Worm (Caenorhabditis elegans) whole organism, young adult: ENCODE measurements around the gene act-1.

Experiments
- F23B12.7 ChIP-seq: sonication (generic microtip); optimal IDR thresholded peaks from 2 replicates; lab custom pipeline; 2017; ENCODE audit warnings: missing genetic modification characterization, mild to moderate bottlenecking, missing compliant biosample characterization, antibody characterized with exemption, moderate library complexity; ENCODE audit not compliant: insufficient read depth
- F37B4.10 ChIP-seq: fragments of 200-800 bp; sonication (Bioruptor generic); IDR thresholded peaks from 2 replicates; pipeline ENCODE4 v1.3.6; 2022; ENCODE audit warnings: missing genetic modification characterization, missing compliant biosample characterization
- F52B5.7 ChIP-seq: sonication (generic microtip); optimal IDR thresholded peaks from 2 replicates; lab custom pipeline; 2016; ENCODE audit warnings: mild to moderate bottlenecking, missing genetic modification characterization, missing compliant biosample characterization
- K11D2.4 ChIP-seq: fragments of 200-800 bp; sonication (Bioruptor generic); IDR thresholded peaks from 2 replicates; pipeline ENCODE4 v1.3.6; 2022; ENCODE audit warnings: missing genetic modification reagents, missing genetic modification characterization, missing compliant biosample characterization
- T07F8.4 ChIP-seq: sonication (generic microtip); optimal IDR thresholded peaks from 2 replicates; lab custom pipeline; 2016; ENCODE audit warnings: mild to moderate bottlenecking, missing genetic modification characterization, moderate library complexity, missing compliant biosample characterization
- T26A5.8 ChIP-seq: sonication (generic microtip); optimal IDR thresholded peaks from 2 replicates; lab custom pipeline; 2016; ENCODE audit warnings: missing genetic modification characterization, missing compliant biosample characterization
- Y67H2A.10 ChIP-seq: fragments of 200-800 bp; sonication (Bioruptor generic); conservative IDR thresholded peaks from 2 replicates; pipeline ENCODE4 v1.3.6; 2022; ENCODE audit warnings: missing genetic modification reagents, missing genetic modification characterization, missing compliant biosample characterization
- bed-2 ChIP-seq: fragments of 200-800 bp; sonication (Bioruptor generic); IDR thresholded peaks from 2 replicates; pipeline ENCODE4 v1.3.6; 2022; ENCODE audit warnings: missing genetic modification reagents, missing genetic modification characterization, missing compliant biosample characterization
- cebp-1 ChIP-seq, 2 experiments: fragments of 200-800 bp in 1 of 2; sonication (Bioruptor generic) in 1 of 2; sonication (generic microtip) in 1 of 2; IDR thresholded peaks in 1 of 2; optimal IDR thresholded peaks in 1 of 2; 2 replicates each; pipeline versions ENCODE4 v1.3.6 to Lab custom; 2017 to 2022; ENCODE audit warnings: missing compliant biosample characterization in 2 of 2, missing genetic modification characterization in 2 of 2, mild to moderate bottlenecking in 1 of 2, missing genetic modification reagents in 1 of 2, moderate library complexity in 1 of 2
- ceh-27 ChIP-seq: fragments of 200-800 bp; sonication (Bioruptor generic); optimal IDR thresholded peaks from 2 replicates; lab custom pipeline; 2018; ENCODE audit warnings: mild to moderate bottlenecking, missing genetic modification characterization, moderate library complexity, missing compliant biosample characterization
- ceh-91 ChIP-seq: fragments of 200-800 bp; sonication (Bioruptor generic); IDR thresholded peaks from 2 replicates; pipeline ENCODE4 v1.3.6; 2022; ENCODE audit warnings: missing genetic modification reagents, missing genetic modification characterization, missing compliant biosample characterization
- chd-7 ChIP-seq: sonication (generic microtip); optimal IDR thresholded peaks from 2 replicates; lab custom pipeline; 2016; ENCODE audit warnings: mild to moderate bottlenecking, missing genetic modification characterization, moderate library complexity, missing compliant biosample characterization
- dpff-1 ChIP-seq: sonication (generic microtip); optimal IDR thresholded peaks from 2 replicates; lab custom pipeline; 2017; ENCODE audit warnings: mild to moderate bottlenecking, missing genetic modification characterization, missing compliant biosample characterization
- dpl-1 ChIP-seq: fragments of 150-350 bp; optimal IDR thresholded peaks from 2 replicates; lab custom pipeline; 2014; ENCODE audit warnings: missing biosample characterization, missing genetic modification reagents, missing genetic modification characterization
- hlh-26 ChIP-seq: fragments of 200-800 bp; sonication (Bioruptor generic); conservative IDR thresholded peaks from 2 replicates; pipeline ENCODE4 v1.3.6; 2022; ENCODE audit warnings: missing genetic modification reagents, missing genetic modification characterization, missing compliant biosample characterization
- hsf-1 ChIP-seq: fragments of 200-800 bp; sonication (Bioruptor generic); IDR thresholded peaks from 2 replicates; pipeline ENCODE4 v1.3.6; 2022; ENCODE audit warnings: missing genetic modification reagents, missing genetic modification characterization, missing compliant biosample characterization
- lag-1 ChIP-seq: fragments of 200-800 bp; sonication (Bioruptor generic); IDR thresholded peaks from 2 replicates; pipeline ENCODE4 v1.3.6; 2022; ENCODE audit warnings: missing genetic modification reagents, missing genetic modification characterization, missing compliant biosample characterization
- let-526 ChIP-seq: fragments of 200-800 bp; sonication (Bioruptor generic); IDR thresholded peaks from 2 replicates; pipeline ENCODE4 v1.3.6; 2022; ENCODE audit warnings: missing genetic modification reagents, missing genetic modification characterization, missing compliant biosample characterization
- lin-40 ChIP-seq: sonication (generic microtip); optimal IDR thresholded peaks from 2 replicates; lab custom pipeline; 2016; ENCODE audit warnings: missing genetic modification characterization, mild to moderate bottlenecking, missing compliant biosample characterization, missing genotype, missing genetic modification reagents
- lir-1 ChIP-seq: fragments of 200-800 bp; sonication (Bioruptor generic); conservative IDR thresholded peaks from 2 replicates; pipeline ENCODE4 v1.3.6; 2022; ENCODE audit warnings: missing genetic modification reagents, missing genetic modification characterization, missing compliant biosample characterization
- lsl-1 ChIP-seq: fragments of 200-800 bp; sonication (Bioruptor generic); optimal IDR thresholded peaks from 2 replicates; lab custom pipeline; 2018; ENCODE audit warnings: mild to moderate bottlenecking, missing genetic modification characterization, moderate library complexity, missing compliant biosample characterization
- lsy-27 ChIP-seq: sonication (generic microtip); optimal IDR thresholded peaks from 2 replicates; lab custom pipeline; 2017; ENCODE audit warnings: missing genetic modification characterization, mild to moderate bottlenecking, missing compliant biosample characterization, antibody characterized with exemption, missing genotype, borderline replicate concordance; ENCODE audit not compliant: insufficient read depth
- madf-10 ChIP-seq: sonication (generic microtip); optimal IDR thresholded peaks from 2 replicates; lab custom pipeline; 2016; ENCODE audit warnings: mild to moderate bottlenecking, missing genetic modification characterization, missing compliant biosample characterization
- madf-6 ChIP-seq: fragments of 200-800 bp; sonication (Bioruptor generic); IDR thresholded peaks from 2 replicates; pipeline ENCODE4 v1.3.6; 2022; ENCODE audit warnings: missing genetic modification reagents, missing genetic modification characterization, missing compliant biosample characterization
- madf-8 ChIP-seq: fragments of 200-800 bp; sonication (Bioruptor generic); conservative IDR thresholded peaks from 2 replicates; pipeline ENCODE4 v1.3.6; 2022; ENCODE audit warnings: missing genetic modification reagents, missing genetic modification characterization, missing compliant biosample characterization
- mxl-1 ChIP-seq: sonication (generic microtip); optimal IDR thresholded peaks from 2 replicates; lab custom pipeline; 2016; ENCODE audit warnings: missing genetic modification characterization, missing compliant biosample characterization
- nhr-179 ChIP-seq: sonication (generic microtip); optimal IDR thresholded peaks from 2 replicates; lab custom pipeline; 2016; ENCODE audit warnings: mild to moderate bottlenecking, missing genetic modification characterization, missing compliant biosample characterization
- nhr-80 ChIP-seq: sonication (generic microtip); optimal IDR thresholded peaks from 2 replicates; lab custom pipeline; 2016; ENCODE audit warnings: missing genetic modification characterization, missing compliant biosample characterization
- nhr-90 ChIP-seq: sonication (generic microtip); optimal IDR thresholded peaks from 2 replicates; lab custom pipeline; 2016; ENCODE audit warnings: missing genotype, mild to moderate bottlenecking, missing genetic modification characterization, missing compliant biosample characterization
- pha-4 ChIP-seq: fragments of 150-350 bp; sonication (generic microtip); optimal IDR thresholded peaks from 2 replicates; lab custom pipeline; 2014; ENCODE audit warnings: missing biosample characterization, missing genetic modification reagents, missing genetic modification characterization
- sdz-38 ChIP-seq: sonication (generic microtip); optimal IDR thresholded peaks from 2 replicates; lab custom pipeline; 2016; ENCODE audit warnings: missing genotype, missing genetic modification characterization, missing compliant biosample characterization
- snpc-3.4 ChIP-seq: sonication (generic microtip); optimal IDR thresholded peaks from 2 replicates; lab custom pipeline; 2017; ENCODE audit warnings: missing genetic modification characterization, mild to moderate bottlenecking, missing compliant biosample characterization, antibody characterized with exemption, moderate library complexity, missing genotype, missing genetic modification reagents
- somi-1 ChIP-seq: fragments of 200-800 bp; sonication (Bioruptor generic); optimal IDR thresholded peaks from 2 replicates; lab custom pipeline; 2018; ENCODE audit warnings: mild to moderate bottlenecking, missing genetic modification characterization, missing compliant biosample characterization
- unc-62 ChIP-seq: fragments of 150-350 bp; optimal IDR thresholded peaks from 2 replicates; lab custom pipeline; 2014; ENCODE audit warnings: missing biosample characterization, missing genetic modification reagents, missing genetic modification characterization
- ztf-28 ChIP-seq: fragments of 200-800 bp; sonication (Bioruptor generic); IDR thresholded peaks from 2 replicates; pipeline ENCODE4 v1.3.6; 2022; ENCODE audit warnings: missing genetic modification reagents, missing genetic modification characterization, missing compliant biosample characterization

Gene act-1

DNA sequence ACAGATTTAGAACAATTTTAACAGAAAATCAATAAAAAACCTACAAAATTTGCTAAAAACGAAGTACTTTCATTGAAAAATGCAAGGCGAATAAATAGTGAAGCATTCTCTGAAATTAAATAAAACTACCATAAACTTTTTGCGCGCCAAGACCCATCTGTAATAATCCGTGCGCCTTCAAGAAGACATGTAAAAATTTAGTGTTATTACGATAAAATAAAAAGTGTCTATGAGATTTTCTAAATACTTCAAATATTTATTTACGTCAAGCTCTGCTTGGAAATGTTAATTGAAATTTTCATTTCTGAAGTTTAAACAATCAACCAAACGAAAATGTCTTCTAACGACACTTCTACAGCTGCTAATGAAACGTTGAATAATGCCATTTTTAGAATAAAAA is 40.8 kb upstream of the act-1 start, which contains the start of gene C45B11.9:
Gene C45B11.9 (plus strand): TSS at position 301 of the 400 bp plus-strand sequence.
- TF ChIP-seq dpl-1 (GFP tag; lab: Kevin White, UChicago) (no peak), lsy-27 (tag; lab: Kevin White, UChicago) (no peak), dpff-1 (tag; lab: Kevin White, UChicago) (no peak), F23B12.7 (tag; lab: Kevin White, UChicago) (no peak), ceh-27 (GFP tag; lab: Kevin White, UChicago) (no peak), sdz-38 (tag; lab: Kevin White, UChicago) (no peak), let-526 (GFP tag; lab: Robert Waterston, UW) (no peak), madf-10 (tag; lab: Kevin White, UChicago) (no peak), mxl-1 (no peak), lir-1 (GFP tag; lab: Robert Waterston, UW) (no peak), snpc-3.4 (tag; lab: Kevin White, UChicago) (no peak)
- TF ChIP-seq, all 124 proteins: peak for 0

DNA sequence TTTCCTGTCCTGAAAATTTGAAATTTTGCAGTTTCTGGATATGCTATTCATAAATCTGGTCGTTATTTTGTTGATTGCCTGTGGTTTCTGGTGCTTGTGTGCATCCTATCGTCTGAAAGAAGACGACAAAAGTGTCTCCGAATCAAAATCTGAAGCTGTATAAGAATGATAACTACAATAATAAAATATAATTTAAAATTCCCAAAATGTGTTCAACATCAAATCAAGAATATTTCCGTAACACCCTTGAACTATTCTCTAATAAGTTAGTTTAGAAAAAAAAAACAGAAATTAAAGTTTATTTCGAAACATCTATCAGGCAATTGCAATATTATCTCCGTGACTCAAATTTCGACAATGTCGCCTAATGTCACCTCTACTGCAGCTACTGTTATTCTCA is 40.4 kb upstream of the act-1 start, which contains the start of gene C45B11.8:
Gene C45B11.8 (plus strand): TSS at position 301 of the 400 bp plus-strand sequence.
- no peak for TF ChIP-seq lin-40

DNA sequence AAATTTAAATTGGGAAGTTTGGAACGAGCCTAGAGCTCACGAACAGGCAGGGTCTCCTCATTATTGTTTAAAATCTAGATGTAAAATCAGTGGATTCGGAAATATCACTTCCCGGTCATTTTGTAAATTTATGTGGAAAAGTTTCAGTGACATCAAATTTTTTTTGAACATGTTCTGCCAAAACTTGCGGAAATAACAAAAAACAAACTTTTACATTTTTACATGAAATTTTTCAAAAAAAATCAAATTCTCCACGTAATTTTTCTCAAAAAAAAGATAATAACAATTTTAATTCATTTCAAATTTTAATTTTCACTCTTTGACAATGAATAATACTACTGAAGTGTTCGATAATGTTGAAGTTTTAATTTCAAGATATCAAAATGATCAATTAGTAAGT is 39.4 kb upstream of the act-1 start, which contains the start of gene C45B11.5:
Gene C45B11.5 (plus strand): TSS at position 301 of the 400 bp plus-strand sequence.
- TF ChIP-seq hlh-26 (no peak), T07F8.4 (no peak), pha-4 (tag; lab: Kevin White, UChicago) (no peak), nhr-179 (tag; lab: Kevin White, UChicago) (no peak), hsf-1 (no peak), F52B5.7 (no peak), K11D2.4 (GFP tag; lab: Robert Waterston, UW) (no peak), F37B4.10 (GFP tag; lab: Robert Waterston, UW) (no peak), madf-6 (GFP tag; lab: Robert Waterston, UW) (no peak), T26A5.8 (tag; lab: Kevin White, UChicago) (no peak), nhr-90 (tag; lab: Kevin White, UChicago) (no peak), chd-7 (tag; lab: Kevin White, UChicago) (no peak), bed-2 (GFP tag; lab: Robert Waterston, UW) (no peak)

DNA sequence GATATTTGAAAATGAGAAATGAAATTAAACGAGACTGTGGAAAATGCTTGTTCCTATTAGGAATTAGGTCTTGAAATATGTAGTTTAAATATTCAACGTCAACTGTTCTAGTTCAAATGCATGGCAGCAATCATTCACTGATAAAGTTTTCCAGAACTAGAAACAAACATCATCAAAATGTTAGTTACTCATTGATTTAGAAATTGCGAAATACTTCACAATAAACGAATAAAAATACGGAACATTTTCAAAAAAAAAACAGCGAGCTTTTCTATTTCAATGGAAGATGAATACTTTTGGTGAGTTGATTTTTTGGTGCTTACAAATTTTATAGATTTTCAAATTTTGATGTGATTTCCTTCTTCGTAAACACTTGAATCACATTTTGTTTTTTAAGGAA is 38.3 kb upstream of the act-1 start, which contains the start of gene C45B11.2:
Gene C45B11.2 (plus strand): TSS at position 173 of the 400 bp plus-strand sequence.
- TF ChIP-seq somi-1 (GFP tag; lab: Kevin White, UChicago) (no peak), ceh-91 (GFP tag; lab: Robert Waterston, UW) (no peak), nhr-80 (tag; lab: Kevin White, UChicago) (peak; percentile 7), unc-62 (GFP tag; lab: Kevin White, UChicago) (no peak), Y67H2A.10 (GFP tag; lab: Robert Waterston, UW) (no peak), ztf-28 (no peak), lsl-1 (GFP tag; lab: Kevin White, UChicago) (no peak), chd-7 (tag; lab: Kevin White, UChicago) (no peak), lag-1 (no peak), lsy-27 (tag; lab: Kevin White, UChicago) (no peak), madf-8 (GFP tag; lab: Robert Waterston, UW) (no peak), cebp-1 (GFP tag; IDR thresholded peaks at IDR 0.05; lab: Robert Waterston, UW) (0 out of 2 replicates have a peak, but pooled peaks have one; percentile 35), cebp-1 (tag; optimal IDR thresholded peaks at IDR 0.05; lab: Kevin White, UChicago) (peak; percentile 83)
